Worm (Caenorhabditis elegans) whole organism, midembryonic: ENCODE data around the gene nuo-3.
A peak's percentile ranks its signal among the peaks of the same experiment; 100 is the strongest.

Experiments
- T22C8.4 ChIP-seq: fragments of 200-800 bp; sonication (Bioruptor generic); IDR thresholded peaks from 2 replicates; pipeline ENCODE4 v1.3.6; 2022; ENCODE audit warnings: missing genetic modification characterization, missing compliant biosample characterization
- flt-1 ChIP-seq: fragments of 200-800 bp; sonication (Bioruptor generic); IDR thresholded peaks from 2 replicates; pipeline ENCODE4 v1.3.6; 2022; ENCODE audit warnings: missing genetic modification characterization, missing compliant biosample characterization
- klf-2 ChIP-seq: fragments of 200-800 bp; sonication (Bioruptor generic); conservative IDR thresholded peaks from 2 replicates; pipeline ENCODE4 v1.3.6; 2022; ENCODE audit warnings: missing genetic modification reagents, missing genetic modification characterization, missing compliant biosample characterization
- ref-1 ChIP-seq: fragments of 200-800 bp; sonication (Bioruptor generic); conservative IDR thresholded peaks from 2 replicates; pipeline ENCODE4 v1.3.6; 2022; ENCODE audit warnings: missing genetic modification reagents, missing genetic modification characterization, missing compliant biosample characterization
- tab-1 ChIP-seq: fragments of 200-800 bp; sonication (Bioruptor generic); IDR thresholded peaks from 2 replicates; pipeline ENCODE4 v1.3.6; 2022; ENCODE audit warnings: missing genetic modification characterization, missing compliant biosample characterization
- ztf-23 ChIP-seq: fragments of 200-800 bp; sonication (Bioruptor generic); IDR thresholded peaks from 2 replicates; pipeline ENCODE4 v1.3.6; 2022; ENCODE audit warnings: missing genetic modification reagents, missing genetic modification characterization, missing compliant biosample characterization
- ztf-29 ChIP-seq: fragments of 200-800 bp; sonication (Bioruptor generic); IDR thresholded peaks from 2 replicates; pipeline ENCODE4 v1.3.6; 2022; ENCODE audit warnings: missing genetic modification reagents, missing genetic modification characterization, missing compliant biosample characterization

- TF ChIP-seq T22C8.4 (GFP tag; lab: Robert Waterston, UW) (peak; percentile 91), tab-1 (GFP tag; lab: Robert Waterston, UW) (peak; percentile 89), ztf-23 (peak; percentile 89), ztf-29 (GFP tag; lab: Robert Waterston, UW) (peak; percentile 89), flt-1 (GFP tag; lab: Robert Waterston, UW) (peak; percentile 92), ref-1 (no peak; the same call in 1 of the 2 replicates), klf-2 (GFP tag; lab: Robert Waterston, UW) (peak; percentile 82)
Measured at ce11 chrIV:14838095-14838494, 40.8 kb upstream of the nuo-3 start.
